Worm (Caenorhabditis elegans): ENCODE measurements around the gene srbc-42.

Gene srbc-42

DNA sequence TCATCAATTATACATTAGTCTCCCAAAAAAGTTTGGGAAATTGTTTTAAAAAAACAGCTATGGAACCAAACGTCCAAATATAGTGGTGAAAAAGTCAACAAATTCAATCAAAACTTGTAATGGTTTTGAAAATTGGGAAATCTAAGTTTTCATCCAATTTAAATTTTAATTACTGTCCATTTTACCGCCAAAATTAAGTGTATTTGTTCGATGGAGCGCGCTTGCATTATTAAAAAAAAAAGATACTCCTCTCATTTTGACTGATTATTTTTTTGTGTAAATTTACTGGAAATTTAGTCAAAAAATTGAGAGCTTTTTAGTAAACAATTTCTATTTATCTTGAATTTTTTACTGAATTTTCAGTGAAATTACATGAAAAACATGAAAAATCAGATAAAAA, 16.6 kb downstream of the srbc-42 start:
- TF ChIP-seq daf-12 (tag; optimal IDR thresholded peaks at IDR 0.05): no peak
- no peak for TF ChIP-seq jun-1 (tag; optimal IDR thresholded peaks at IDR 0.05)
- TF ChIP-seq ama-1 (optimal IDR thresholded peaks at IDR 0.05): no peak
- TF ChIP-seq nhr-12 (tag; optimal IDR thresholded peaks at IDR 0.05): no peak
- TF ChIP-seq unc-39 (tag; optimal IDR thresholded peaks at IDR 0.05): no peak
- no peak for TF ChIP-seq mdl-1 (tag; optimal IDR thresholded peaks at IDR 0.05)
- no peak for TF ChIP-seq lsy-12 (tag; optimal IDR thresholded peaks at IDR 0.05)
- TF ChIP-seq pqm-1 (tag; optimal IDR thresholded peaks at IDR 0.05): no peak
- no peak for TF ChIP-seq sea-2 (GFP tag; optimal IDR thresholded peaks at IDR 0.05)
- no peak for TF ChIP-seq unc-62 (GFP tag; optimal IDR thresholded peaks at IDR 0.05)
- TF ChIP-seq pha-4 (tag; optimal IDR thresholded peaks at IDR 0.05): no peak

DNA sequence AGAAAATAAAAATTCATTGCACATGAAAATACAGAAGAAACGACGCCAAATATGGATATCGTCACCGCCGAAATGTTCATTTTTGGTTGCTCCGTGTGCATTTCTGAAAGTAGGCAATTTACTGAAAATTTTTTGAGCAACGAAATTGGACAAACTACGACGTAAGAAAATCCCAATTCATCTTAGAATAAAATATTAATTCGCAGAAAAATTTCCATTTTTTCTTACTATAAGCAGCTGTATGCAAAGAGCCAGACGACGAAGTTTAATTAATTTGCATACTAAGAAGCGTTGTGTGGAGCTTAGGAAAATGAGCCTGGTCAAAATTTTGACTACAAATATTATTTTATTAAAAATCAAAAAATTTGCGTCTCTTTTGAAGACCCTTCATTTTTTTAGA, 24.3 kb downstream of the srbc-42 start, which contains the start of gene srbc-19:
srbc-19 (minus strand) TSS at position 101 of the 400 bp plus-strand sequence.
- no peak for TF ChIP-seq nhr-67 (tag; optimal IDR thresholded peaks at IDR 0.05)
- TF ChIP-seq mdl-1 (tag; optimal IDR thresholded peaks at IDR 0.05): no peak
- no peak for TF ChIP-seq nhr-11 (tag; optimal IDR thresholded peaks at IDR 0.05)
- no peak for TF ChIP-seq fkh-10 (GFP tag; optimal IDR thresholded peaks at IDR 0.05)
- TF ChIP-seq ceh-9 (tag; optimal IDR thresholded peaks at IDR 0.05): no peak
- no peak for TF ChIP-seq pha-4 (tag; optimal IDR thresholded peaks at IDR 0.05)
- no peak for TF ChIP-seq zag-1 (tag; optimal IDR thresholded peaks at IDR 0.05)
- TF ChIP-seq daf-12 (tag; optimal IDR thresholded peaks at IDR 0.05): no peak
- no peak for TF ChIP-seq ceh-28 (tag; optimal IDR thresholded peaks at IDR 0.05)
- no peak for TF ChIP-seq ztf-11 (tag; optimal IDR thresholded peaks at IDR 0.05)
- TF ChIP-seq jun-1 (tag; optimal IDR thresholded peaks at IDR 0.05): no peak
- no peak for TF ChIP-seq pqm-1 (tag; optimal IDR thresholded peaks at IDR 0.05)
- TF ChIP-seq ceh-16 (tag; optimal IDR thresholded peaks at IDR 0.05): no peak
- no peak for TF ChIP-seq ama-1 (optimal IDR thresholded peaks at IDR 0.05)
- no peak for TF ChIP-seq nhr-43 (tag; optimal IDR thresholded peaks at IDR 0.05; ENCODE audit: poor library complexity, severe bottlenecking)
- no peak for TF ChIP-seq fkh-2 (tag; optimal IDR thresholded peaks at IDR 0.05)
- no peak for TF ChIP-seq egl-5 (tag; optimal IDR thresholded peaks at IDR 0.05)
- no peak for TF ChIP-seq egl-27 (tag; optimal IDR thresholded peaks at IDR 0.05)
- TF ChIP-seq lin-15B (tag; optimal IDR thresholded peaks at IDR 0.05): no peak

DNA sequence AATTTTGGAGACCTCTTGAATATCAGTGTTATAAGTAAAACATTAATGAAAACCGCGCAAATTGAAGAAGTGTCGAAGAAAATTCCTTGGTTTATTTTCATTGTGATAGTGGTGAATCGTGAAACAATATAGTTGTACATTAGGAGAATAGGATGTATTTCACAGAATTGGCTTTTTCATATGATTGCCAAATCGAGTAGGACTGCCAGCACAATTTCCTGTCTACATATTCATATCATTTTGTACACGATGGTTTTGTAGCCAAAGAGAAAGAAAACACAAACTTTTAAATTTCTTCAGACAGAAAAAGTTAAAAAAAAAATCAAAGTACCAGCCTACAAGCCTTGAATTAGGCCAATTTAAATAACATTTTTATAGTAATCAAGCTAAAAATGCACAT, 27.3 kb downstream of the srbc-42 start, which contains the start of gene str-255:
str-255 (minus strand) TSS at position 101 of the 400 bp plus-strand sequence.
- TF ChIP-seq lsy-12 (tag; optimal IDR thresholded peaks at IDR 0.05): no peak
- no peak for TF ChIP-seq eor-1 (tag; optimal IDR thresholded peaks at IDR 0.05)

DNA sequence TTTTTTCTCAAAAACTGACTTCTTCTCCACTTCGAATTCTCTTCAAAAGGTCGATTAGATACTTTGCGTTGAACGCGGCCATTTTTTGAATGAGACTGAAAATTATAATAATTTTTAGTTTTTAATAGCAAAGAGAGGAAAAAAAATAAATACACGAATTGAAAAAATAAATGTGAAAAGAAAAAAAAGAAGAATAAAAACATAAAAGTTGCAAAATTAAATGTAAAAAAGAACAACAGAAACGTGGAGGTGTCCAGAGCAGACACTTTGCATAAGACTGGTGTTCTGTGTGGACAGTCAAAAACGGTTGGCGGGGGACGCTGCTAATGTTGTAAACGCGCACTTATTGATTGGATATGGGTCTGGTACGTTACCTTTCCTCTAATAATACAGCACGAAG, 31.7 kb downstream of the srbc-42 start, which contains the start of gene C45H4.14:
C45H4.14 (minus strand) TSS at position 101 of the 400 bp plus-strand sequence.
- TF ChIP-seq skn-1 (tag; optimal IDR thresholded peaks at IDR 0.05): no peak
- no peak for TF ChIP-seq mdl-1 (tag; optimal IDR thresholded peaks at IDR 0.05)
- TF ChIP-seq nhr-11 (tag; optimal IDR thresholded peaks at IDR 0.05): no peak
- TF ChIP-seq nhr-77 (tag; optimal IDR thresholded peaks at IDR 0.05): no peak
- no peak for TF ChIP-seq fkh-10 (GFP tag; optimal IDR thresholded peaks at IDR 0.05)
- TF ChIP-seq nhr-237 (tag; optimal IDR thresholded peaks at IDR 0.05): no peak
- no peak for TF ChIP-seq fkh-2 (tag; optimal IDR thresholded peaks at IDR 0.05)
- no peak for TF ChIP-seq unc-62 (GFP tag; optimal IDR thresholded peaks at IDR 0.05)

DNA sequence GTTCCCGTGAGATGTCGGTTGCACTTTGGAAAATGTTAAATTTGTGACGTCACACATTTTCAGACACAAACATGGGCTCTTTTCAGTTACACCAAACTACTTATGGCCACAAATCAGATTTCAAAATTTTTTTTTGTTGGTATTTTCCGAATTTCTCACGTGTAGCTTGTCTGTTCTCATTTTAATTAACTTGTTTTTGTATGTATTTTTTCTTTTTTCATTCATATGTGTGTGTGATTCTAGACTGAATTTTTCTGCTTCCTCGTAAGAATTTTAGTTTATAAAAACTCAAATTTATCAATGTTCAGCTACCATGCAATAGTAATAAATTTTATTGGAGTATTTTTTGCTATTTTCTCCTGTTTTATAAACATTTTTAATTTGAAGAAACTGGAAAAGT, 34.2 kb downstream of the srbc-42 start, which contains the start of gene srbc-22:
srbc-22 (plus strand) TSS at position 301 of the 400 bp plus-strand sequence.
- TF ChIP-seq nhr-25 (tag; optimal IDR thresholded peaks at IDR 0.05) (no peak), ama-1 (optimal IDR thresholded peaks at IDR 0.05) (no peak), ztf-11 (tag; optimal IDR thresholded peaks at IDR 0.05) (no peak), mml-1 (tag; optimal IDR thresholded peaks at IDR 0.05) (no peak), hmg-11 (tag; optimal IDR thresholded peaks at IDR 0.05) (no peak), nhr-67 (tag; optimal IDR thresholded peaks at IDR 0.05) (no peak), tbx-2 (tag; optimal IDR thresholded peaks at IDR 0.05) (no peak), egl-27 (tag; optimal IDR thresholded peaks at IDR 0.05) (no peak), egl-5 (tag; optimal IDR thresholded peaks at IDR 0.05) (no peak), nhr-43 (tag; optimal IDR thresholded peaks at IDR 0.05; ENCODE audit: poor library complexity, severe bottlenecking) (no peak), lin-15B (tag; optimal IDR thresholded peaks at IDR 0.05) (no peak), pha-4 (tag; optimal IDR thresholded peaks at IDR 0.05) (no peak), fos-1 (tag; optimal IDR thresholded peaks at IDR 0.05) (no peak)
